Fruit fly (Drosophila melanogaster) whole organism, embryonic: Measurements from ENCODE around the gene CG12379.
A peak's percentile ranks its signal among the peaks of the same experiment; 100 is the strongest.

Experiments used
- Atf6 ChIP-seq: fragments of 200-800 bp; sonication (Bioruptor generic); IDR thresholded peaks from 2 replicates; pipeline ENCODE4 v1.3.6; 2022; ENCODE audit warnings: missing biosample characterization, missing genetic modification characterization
- B-H2 ChIP-seq: fragments of 200-800 bp; sonication (Bioruptor generic); optimal IDR thresholded peaks from 2 replicates; lab custom pipeline; 2018; ENCODE audit warnings: missing biosample characterization, mild to moderate bottlenecking, missing genetic modification characterization
- C15 ChIP-seq: fragments of 200-800 bp; sonication (Bioruptor generic); IDR thresholded peaks from 3 replicates; pipeline ENCODE4 v1.3.6; 2022; ENCODE audit warnings: missing biosample characterization, missing genetic modification characterization
- CG11696 ChIP-seq: fragments of 200-800 bp; sonication (Bioruptor generic); IDR thresholded peaks from 2 replicates; pipeline ENCODE4 v1.3.6; 2022; ENCODE audit warnings: missing biosample characterization, missing genetic modification characterization
- CG12744 ChIP-seq: fragments of 200-800 bp; sonication (Bioruptor generic); optimal IDR thresholded peaks from 2 replicates; lab custom pipeline; 2016; ENCODE audit warnings: missing biosample characterization, missing genetic modification characterization
- CG13123 ChIP-seq: fragments of 200-800 bp; sonication (Bioruptor generic); optimal IDR thresholded peaks from 2 replicates; lab custom pipeline; 2016; ENCODE audit warnings: missing biosample characterization, missing genetic modification characterization
- CG13775 ChIP-seq: fragments of 200-800 bp; sonication (Bioruptor generic); optimal IDR thresholded peaks from 3 replicates; lab custom pipeline; 2017; ENCODE audit warnings: missing biosample characterization, mild to moderate bottlenecking, missing genetic modification characterization
- CG1529 ChIP-seq: fragments of 200-800 bp; sonication (Bioruptor generic); optimal IDR thresholded peaks from 3 replicates; lab custom pipeline; 2018; ENCODE audit warnings: missing biosample characterization, missing genetic modification characterization
- CG15479 ChIP-seq: fragments of 200-800 bp; sonication (Bioruptor generic); optimal IDR thresholded peaks from 3 replicates; lab custom pipeline; 2019; ENCODE audit warnings: missing biosample characterization, mild to moderate bottlenecking, missing genetic modification characterization, moderate library complexity
- CG1603 ChIP-seq: fragments of 200-800 bp; sonication (Bioruptor generic); optimal IDR thresholded peaks from 2 replicates; lab custom pipeline; 2019; ENCODE audit warnings: missing biosample characterization, mild to moderate bottlenecking, missing genetic modification characterization, moderate library complexity
- CG17359 ChIP-seq: fragments of 200-800 bp; sonication (Bioruptor generic); optimal IDR thresholded peaks from 3 replicates; lab custom pipeline; 2018; ENCODE audit warnings: missing biosample characterization, mild to moderate bottlenecking, missing genetic modification characterization, moderate library complexity
- CG1792 ChIP-seq: fragments of 200-800 bp; sonication (Bioruptor generic); optimal IDR thresholded peaks from 2 replicates; lab custom pipeline; 2016; ENCODE audit warnings: missing biosample characterization, missing genetic modification characterization
- CG18599 ChIP-seq: fragments of 200-800 bp; sonication (Bioruptor generic); optimal IDR thresholded peaks from 3 replicates; lab custom pipeline; 2017; ENCODE audit warnings: missing biosample characterization, missing genetic modification characterization, mild to moderate bottlenecking, moderate library complexity, missing genetic modification reagents
- CG31388 ChIP-seq: fragments of 200-800 bp; sonication (Bioruptor generic); optimal IDR thresholded peaks from 2 replicates; lab custom pipeline; 2016; ENCODE audit warnings: missing biosample characterization, missing genetic modification characterization
- CG34376 ChIP-seq: fragments of 200-800 bp; sonication (Bioruptor generic); optimal IDR thresholded peaks from 2 replicates; lab custom pipeline; 2018; ENCODE audit warnings: missing biosample characterization, mild to moderate bottlenecking, missing genetic modification characterization
- CG6175 ChIP-seq: fragments of 200-800 bp; sonication (Bioruptor generic); IDR thresholded peaks from 3 replicates; pipeline ENCODE4 v1.3.6; 2022; ENCODE audit warnings: missing biosample characterization, missing genetic modification characterization
- CG7372 ChIP-seq: fragments of 200-800 bp; sonication (Bioruptor generic); IDR thresholded peaks from 2 replicates; pipeline ENCODE4 v1.3.6; 2022; ENCODE audit warnings: missing biosample characterization, missing genetic modification characterization
- CG8290 ChIP-seq, 3 experiments: fragments of 200-800 bp; sonication (Bioruptor generic); optimal IDR thresholded peaks; 2 replicates each; lab custom pipeline; 2016 to 2019; ENCODE audit warnings: missing biosample characterization in 3 of 3, missing genetic modification characterization in 3 of 3, mild to moderate bottlenecking in 2 of 3, moderate library complexity in 1 of 3
- CG9215 ChIP-seq: fragments of 200-800 bp; sonication (Bioruptor generic); IDR thresholded peaks from 2 replicates; pipeline ENCODE4 v1.3.6; 2022; ENCODE audit warnings: missing biosample characterization, missing genetic modification characterization
- CG9876 ChIP-seq: fragments of 200-800 bp; sonication (Bioruptor generic); optimal IDR thresholded peaks from 2 replicates; lab custom pipeline; 2016; ENCODE audit warnings: missing biosample characterization, missing genetic modification characterization
- D19B ChIP-seq: fragments of 200-800 bp; sonication (Bioruptor generic); optimal IDR thresholded peaks from 2 replicates; lab custom pipeline; 2017; ENCODE audit warnings: missing biosample characterization, mild to moderate bottlenecking, missing genetic modification characterization
- Elba2 ChIP-seq: fragments of 200-800 bp; sonication (Bioruptor generic); optimal IDR thresholded peaks from 3 replicates; lab custom pipeline; 2016; ENCODE audit warnings: missing biosample characterization, missing genetic modification characterization
- GATAe ChIP-seq: fragments of 200-800 bp; sonication (Bioruptor generic); conservative IDR thresholded peaks from 2 replicates; pipeline ENCODE4 v1.3.6; 2022; ENCODE audit warnings: missing biosample characterization, missing genetic modification characterization
- HHEX ChIP-seq: fragments of 200-800 bp; sonication (Bioruptor generic); optimal IDR thresholded peaks from 3 replicates; lab custom pipeline; 2017; ENCODE audit warnings: missing biosample characterization, mild to moderate bottlenecking, missing genetic modification characterization, missing genetic modification reagents
- Hey ChIP-seq: fragments of 200-800 bp; sonication (Bioruptor generic); optimal IDR thresholded peaks from 3 replicates; lab custom pipeline; 2018; ENCODE audit warnings: missing biosample characterization, mild to moderate bottlenecking, missing genetic modification characterization
- Med ChIP-seq: fragments of 200-800 bp; sonication (Bioruptor generic); peaks from one replicate; lab custom pipeline; 2016; ENCODE audit warnings: missing biosample characterization, missing genetic modification characterization, mild to moderate bottlenecking, inconsistent platforms, moderate library complexity
- PHDP ChIP-seq: fragments of 200-800 bp; sonication (Bioruptor generic); optimal IDR thresholded peaks from 3 replicates; lab custom pipeline; 2018; ENCODE audit warnings: missing biosample characterization, mild to moderate bottlenecking, missing genetic modification characterization, moderate library complexity
- Pdp1 ChIP-seq, 2 experiments: fragments of 200-800 bp; sonication (Bioruptor generic); optimal IDR thresholded peaks; 3 replicates each; lab custom pipeline; 2016; ENCODE audit warnings: missing biosample characterization in 2 of 2, missing genetic modification characterization in 2 of 2, mild to moderate bottlenecking in 1 of 2, moderate library complexity in 1 of 2
- Rx ChIP-seq: fragments of 200-800 bp; sonication (Bioruptor generic); IDR thresholded peaks from 2 replicates; pipeline ENCODE4 v1.3.6; 2022; ENCODE audit warnings: missing biosample characterization, missing genetic modification characterization
- Xrp1 ChIP-seq: fragments of 200-800 bp; sonication (Bioruptor generic); IDR thresholded peaks from 2 replicates; pipeline ENCODE4 v1.3.6; 2022; ENCODE audit warnings: missing biosample characterization, missing genetic modification characterization
- bigmax ChIP-seq: fragments of 200-800 bp; sonication (Bioruptor generic); optimal IDR thresholded peaks from 2 replicates; lab custom pipeline; 2018; ENCODE audit warnings: missing biosample characterization, mild to moderate bottlenecking, missing genetic modification characterization
- cg ChIP-seq: fragments of 200-800 bp; sonication (Bioruptor generic); optimal IDR thresholded peaks from 3 replicates; lab custom pipeline; 2019; ENCODE audit warnings: missing biosample characterization, mild to moderate bottlenecking, missing genetic modification characterization, moderate library complexity
- chinmo ChIP-seq: fragments of 200-800 bp; sonication (Bioruptor generic); IDR thresholded peaks from 4 replicates; pipeline ENCODE4 v1.3.6; 2022; ENCODE audit warnings: missing biosample characterization, missing genetic modification characterization; ENCODE audit not compliant: partially characterized antibody
- dan ChIP-seq: fragments of 200-800 bp; sonication (Bioruptor generic); IDR thresholded peaks from 2 replicates; pipeline ENCODE4 v1.3.6; 2022; ENCODE audit warnings: missing biosample characterization, missing genetic modification characterization
- dmrt11E ChIP-seq: fragments of 200-800 bp; sonication (Bioruptor generic); optimal IDR thresholded peaks from 3 replicates; lab custom pipeline; 2018; ENCODE audit warnings: missing biosample characterization, mild to moderate bottlenecking, missing genetic modification characterization, moderate library complexity
- grau ChIP-seq: fragments of 200-800 bp; optimal IDR thresholded peaks from 3 replicates; lab custom pipeline; 2019; ENCODE audit warnings: missing biosample characterization, mild to moderate bottlenecking, missing genetic modification characterization, moderate library complexity
- gsb-n ChIP-seq: fragments of 200-800 bp; sonication (Bioruptor generic); optimal IDR thresholded peaks from 3 replicates; lab custom pipeline; 2018; ENCODE audit warnings: missing biosample characterization, mild to moderate bottlenecking, missing genetic modification characterization
- ham ChIP-seq: fragments of 200-800 bp; sonication (Bioruptor generic); IDR thresholded peaks from 2 replicates; pipeline ENCODE4 v1.3.6; 2022; ENCODE audit warnings: missing biosample characterization, missing genetic modification characterization
- ind ChIP-seq: fragments of 200-800 bp; sonication (Bioruptor generic); optimal IDR thresholded peaks from 3 replicates; lab custom pipeline; 2016; ENCODE audit warnings: missing biosample characterization, missing genetic modification characterization
- kah ChIP-seq: fragments of 200-800 bp; sonication (Bioruptor generic); optimal IDR thresholded peaks from 2 replicates; lab custom pipeline; 2018; ENCODE audit warnings: missing biosample characterization, mild to moderate bottlenecking, missing genetic modification characterization
- mld ChIP-seq: fragments of 200-800 bp; sonication (Bioruptor generic); IDR thresholded peaks from 3 replicates; pipeline ENCODE4 v1.3.6; 2022; ENCODE audit warnings: missing biosample characterization, missing genetic modification characterization; ENCODE audit not compliant: partially characterized antibody
- pzg ChIP-seq: fragments of 200-800 bp; sonication (Bioruptor generic); optimal IDR thresholded peaks from 3 replicates; lab custom pipeline; 2018; ENCODE audit warnings: missing biosample characterization, mild to moderate bottlenecking, missing genetic modification characterization, moderate library complexity
- sd ChIP-seq: fragments of 200-800 bp; sonication (Bioruptor generic); optimal IDR thresholded peaks from 3 replicates; lab custom pipeline; 2018; ENCODE audit warnings: missing biosample characterization, mild to moderate bottlenecking, missing genetic modification characterization, moderate library complexity
- sug ChIP-seq: fragments of 200-800 bp; optimal IDR thresholded peaks from 2 replicates; lab custom pipeline; 2019; ENCODE audit warnings: missing biosample characterization, mild to moderate bottlenecking, missing genetic modification characterization, moderate library complexity
- tll ChIP-seq, 2 experiments: fragments of 200-800 bp in 1 of 2; fragments of >200 bp in 1 of 2; sonication (Bioruptor generic) in 1 of 2; optimal IDR thresholded peaks; 2 replicates each; lab custom pipeline; 2017 to 2019; ENCODE audit warnings: missing biosample characterization in 2 of 2, missing genetic modification characterization in 2 of 2, mild to moderate bottlenecking in 1 of 2, moderate library complexity in 1 of 2
- tx ChIP-seq: fragments of 200-800 bp; sonication (Bioruptor generic); optimal IDR thresholded peaks from 2 replicates; lab custom pipeline; 2016; ENCODE audit warnings: missing biosample characterization, missing genetic modification characterization
- zen2 ChIP-seq: fragments of 200-800 bp; sonication (Bioruptor generic); IDR thresholded peaks from 3 replicates; pipeline ENCODE4 v1.3.6; 2022; ENCODE audit warnings: missing biosample characterization, missing genetic modification characterization; ENCODE audit not compliant: partially characterized antibody

CG12379 gene

DNA sequence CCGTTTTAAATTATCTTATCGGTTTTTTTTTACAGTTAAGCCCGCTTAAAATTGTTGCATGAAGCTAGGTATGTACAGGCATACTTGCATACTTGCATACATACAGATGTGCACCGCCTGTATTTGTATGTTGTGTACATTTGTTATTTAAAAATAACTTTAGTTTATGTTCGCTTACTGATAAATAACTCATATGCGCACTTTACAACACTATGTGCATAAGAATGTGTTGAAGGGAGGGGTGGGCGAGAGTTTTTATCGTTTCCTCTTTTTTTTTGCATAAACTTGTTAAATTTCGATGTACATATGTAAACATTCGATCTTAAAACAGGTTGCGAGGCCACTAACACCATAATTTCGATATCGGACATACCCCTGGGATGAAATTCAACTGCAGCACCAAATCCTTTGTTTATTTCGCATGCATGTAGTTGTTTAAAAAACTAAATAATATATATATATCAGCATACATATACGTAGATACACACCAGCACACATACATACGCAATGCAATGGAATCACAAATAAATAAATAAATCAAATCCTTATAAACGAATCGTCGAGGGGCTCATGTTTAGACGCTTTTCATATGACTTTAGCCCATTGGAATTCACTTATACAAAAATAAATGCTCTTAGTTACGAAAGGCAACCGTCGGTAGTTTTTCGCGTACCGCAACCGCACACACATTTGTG is 26.1 kb upstream of the CG12379 start (continued):
- 0 out of 4 replicates have a peak, but pooled peaks have one; percentile 58 for TF ChIP-seq chinmo (GFP tag; lab: Robert Waterston, UW)
- no peak for TF ChIP-seq CG1792
- TF ChIP-seq CG31388 (GFP tag; lab: Kevin White, UChicago) = no peak
- peak; percentile 35 for TF ChIP-seq Med (GFP tag; lab: Kevin White, UChicago)
- TF ChIP-seq dan = no peak
- no peak for TF ChIP-seq D19B (GFP tag; lab: Kevin White, UChicago)
- TF ChIP-seq Xrp1 (GFP tag; lab: Robert Waterston, UW) = no peak

DNA sequence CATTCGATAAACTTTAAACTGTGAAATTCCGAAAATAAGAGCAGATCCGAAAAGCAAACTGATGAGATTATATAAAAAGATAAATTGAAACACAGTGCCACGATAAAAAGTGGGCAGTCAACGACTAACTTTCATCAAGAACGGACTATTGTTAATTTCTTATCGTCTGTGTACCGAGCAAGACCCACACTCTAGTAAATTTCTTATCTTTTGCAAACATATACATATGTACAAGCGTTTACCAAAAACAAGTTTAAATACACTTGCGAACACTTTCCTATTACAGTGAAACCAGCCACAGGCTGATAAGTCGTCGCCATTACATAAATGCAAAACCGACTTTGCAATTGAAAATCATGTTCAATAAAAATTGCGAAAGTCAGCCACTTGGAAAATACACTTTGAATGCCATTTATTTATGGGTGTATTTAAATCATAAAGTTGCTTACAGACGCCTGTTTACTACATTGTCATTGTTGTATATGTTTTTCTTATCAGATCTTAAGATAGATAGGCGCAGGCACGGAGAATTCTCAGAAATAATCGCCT is 25.0 kb upstream of the CG12379 start:
- TF ChIP-seq Pdp1 (GFP tag; optimal IDR thresholded peaks at IDR 0.05; lab: Kevin White, UChicago) (peak in 1 of 2 experiments; percentile 54), C15 (no peak), mld (GFP tag; lab: Robert Waterston, UW) (no peak), zen2 (GFP tag; lab: Robert Waterston, UW) (no peak), kah (GFP tag; lab: Kevin White, UChicago) (no peak), pzg (no peak), CG15479 (peak; percentile 17), grau (tag; lab: Kevin White, UChicago) (peak; percentile 60), CG9876 (GFP tag; lab: Kevin White, UChicago) (no peak), CG12744 (no peak), Atf6 (no peak), Med (GFP tag; lab: Kevin White, UChicago) (peak; percentile 58), Hey (tag; lab: Kevin White, UChicago) (no peak), GATAe (GFP tag; lab: Robert Waterston, UW) (no peak), tx (GFP tag; lab: Kevin White, UChicago) (no peak), CG13775 (no peak), CG18599 (GFP tag; lab: Kevin White, UChicago) (no peak), dmrt11E (no peak), sug (tag; lab: Kevin White, UChicago) (peak; percentile 19), Elba2 (GFP tag; lab: Kevin White, UChicago) (no peak), CG13123 (no peak), HHEX (no peak), CG9215 (no peak), gsb-n (tag; lab: Kevin White, UChicago) (no peak), PHDP (tag; lab: Kevin White, UChicago) (no peak), tll (GFP tag; optimal IDR thresholded peaks at IDR 0.05; lab: Kevin White, UChicago) (no peak), CG17359 (tag; lab: Kevin White, UChicago) (no peak), CG6175 (GFP tag; lab: Robert Waterston, UW) (no peak), Rx (GFP tag; lab: Robert Waterston, UW) (no peak), CG8290 (GFP tag; optimal IDR thresholded peaks at IDR 0.05; lab: Kevin White, UChicago) (no peak), CG8290 (tag; optimal IDR thresholded peaks at IDR 0.05; lab: Kevin White, UChicago) (no peak), B-H2 (GFP tag; lab: Kevin White, UChicago) (peak; percentile 0), CG1529 (no peak), CG34376 (peak; percentile 30), CG1603 (tag; lab: Kevin White, UChicago) (no peak), CG11696 (GFP tag; lab: Robert Waterston, UW) (no peak), CG7372 (no peak), ind (GFP tag; lab: Kevin White, UChicago) (no peak), bigmax (GFP tag; lab: Kevin White, UChicago) (no peak), sd (tag; lab: Kevin White, UChicago) (no peak), ham (GFP tag; lab: Robert Waterston, UW) (no peak), cg (GFP tag; lab: Kevin White, UChicago) (peak; percentile 9)
